Worm (Caenorhabditis elegans) whole organism, mixed stage, embryonic: ENCODE results near the gene Y55F3BL.6.
A peak's percentile ranks its signal among the peaks of the same experiment; 100 is the strongest.

Source experiments
- blmp-1 ChIP-seq: fragments of 150-350 bp; optimal IDR thresholded peaks from 2 replicates; lab custom pipeline; 2014; ENCODE audit warnings: missing biosample characterization, missing genetic modification characterization
- ceh-43 ChIP-seq: fragments of 200-800 bp; sonication (Bioruptor generic); optimal IDR thresholded peaks from 2 replicates; lab custom pipeline; 2018; ENCODE audit warnings: mild to moderate bottlenecking, missing genetic modification characterization, moderate library complexity, missing compliant biosample characterization
- elt-3 ChIP-seq: fragments of 150-350 bp; optimal IDR thresholded peaks from 2 replicates; lab custom pipeline; 2014; ENCODE audit warnings: missing biosample characterization, missing genetic modification characterization
- flh-1 ChIP-seq: fragments of 200-800 bp; sonication (Bioruptor generic); optimal IDR thresholded peaks from 2 replicates; lab custom pipeline; 2018; ENCODE audit warnings: mild to moderate bottlenecking, missing genetic modification characterization, moderate library complexity, missing compliant biosample characterization
- lsy-2 ChIP-seq: fragments of 150-350 bp; optimal IDR thresholded peaks from 2 replicates; lab custom pipeline; 2014; ENCODE audit warnings: missing biosample characterization, missing genetic modification characterization
- nhr-12 ChIP-seq: fragments of 150-350 bp; optimal IDR thresholded peaks from 2 replicates; lab custom pipeline; 2014; ENCODE audit warnings: missing biosample characterization, missing genetic modification characterization
- nhr-237 ChIP-seq: fragments of 150-350 bp; optimal IDR thresholded peaks from 2 replicates; lab custom pipeline; 2014; ENCODE audit warnings: missing biosample characterization, missing genetic modification characterization
- nhr-28 ChIP-seq: fragments of 150-350 bp; optimal IDR thresholded peaks from 2 replicates; lab custom pipeline; 2014; ENCODE audit warnings: missing biosample characterization, missing genetic modification characterization
- nhr-76 ChIP-seq: sonication (generic microtip); optimal IDR thresholded peaks from 2 replicates; lab custom pipeline; 2017; ENCODE audit warnings: missing biosample characterization, missing genetic modification characterization
- sem-2 ChIP-seq: fragments of 200-800 bp; sonication (Bioruptor generic); optimal IDR thresholded peaks from 2 replicates; lab custom pipeline; 2018; ENCODE audit warnings: mild to moderate bottlenecking, missing genetic modification characterization, missing compliant biosample characterization
- sptf-1 ChIP-seq: sonication (generic microtip); optimal IDR thresholded peaks from 2 replicates; lab custom pipeline; 2017; ENCODE audit warnings: mild to moderate bottlenecking, missing genetic modification characterization, moderate library complexity, missing compliant biosample characterization
- unc-39 ChIP-seq: fragments of 150-350 bp; optimal IDR thresholded peaks from 2 replicates; lab custom pipeline; 2014; ENCODE audit warnings: missing biosample characterization, missing genetic modification characterization
- unc-62 ChIP-seq: fragments of 150-350 bp; optimal IDR thresholded peaks from 2 replicates; lab custom pipeline; 2014; ENCODE audit warnings: missing biosample characterization, missing genetic modification reagents, missing genetic modification characterization

ce11 chrIV:772931-773330 is 33.9 kb downstream of the Y55F3BL.6 start, which contains the start of gene mrpl-2:
- TF ChIP-seq nhr-12 (tag; lab: Kevin White, UChicago) (no peak), elt-3 (tag; lab: Kevin White, UChicago) (no peak), sptf-1 (tag; lab: Kevin White, UChicago) (peak; percentile 3), nhr-237 (tag; lab: Kevin White, UChicago) (no peak), nhr-76 (tag; lab: Kevin White, UChicago) (no peak), unc-62 (no peak), flh-1 (GFP tag; lab: Kevin White, UChicago) (no peak), lsy-2 (no peak), ceh-43 (GFP tag; lab: Kevin White, UChicago) (no peak), nhr-28 (tag; lab: Kevin White, UChicago) (no peak), sem-2 (GFP tag; lab: Kevin White, UChicago) (no peak), blmp-1 (tag; lab: Kevin White, UChicago) (no peak), unc-39 (tag; lab: Kevin White, UChicago) (no peak)
